Worm (Caenorhabditis elegans): ENCODE data around the gene K09E9.4.

The K09E9.4 gene

DNA sequence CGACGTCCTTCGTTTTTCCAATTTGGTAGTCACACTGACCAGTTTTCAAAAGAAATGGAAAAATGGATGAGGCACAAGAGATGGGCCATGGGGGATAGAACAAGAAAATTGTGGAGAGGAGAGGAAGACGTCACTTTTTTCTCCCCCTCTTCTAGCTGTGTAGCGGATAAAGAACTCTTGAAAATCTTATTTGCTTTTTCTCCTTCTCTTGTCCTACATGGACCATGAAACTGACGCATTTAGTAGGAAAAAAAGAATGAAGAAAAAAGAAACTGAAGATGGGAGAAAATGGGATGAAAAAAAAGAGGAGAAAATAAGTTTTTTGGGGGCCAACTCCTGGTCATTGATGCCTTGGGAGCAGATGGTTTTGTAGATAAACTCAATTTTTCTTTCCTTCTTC lies 3.7 kb upstream of the K09E9.4 start:
- TF ChIP-seq nhr-84 (tag; optimal IDR thresholded peaks at IDR 0.05) (no peak), lsy-2 (tag; optimal IDR thresholded peaks at IDR 0.05) (peak in 1 of 2 experiments; percentile 34), ceh-82 (tag; optimal IDR thresholded peaks at IDR 0.05) (peak in 1 of 3 experiments; percentile 36), swsn-7 (tag; optimal IDR thresholded peaks at IDR 0.05) (no peak), lin-14 (GFP tag; optimal IDR thresholded peaks at IDR 0.05) (peak; percentile 87), C34B4.2 (tag; optimal IDR thresholded peaks at IDR 0.05) (no peak), efl-1 (optimal IDR thresholded peaks at IDR 0.05) (no peak), efl-1 (GFP tag; optimal IDR thresholded peaks at IDR 0.05 in 1 of 2) (peak in 1 of 2 experiments; percentile 56), egl-27 (tag; optimal IDR thresholded peaks at IDR 0.05) (no peak), lir-3 (tag; optimal IDR thresholded peaks at IDR 0.05; ENCODE audit: poor library complexity) (peak; percentile 1), egl-13 (tag; optimal IDR thresholded peaks at IDR 0.05) (no peak), fkh-10 (GFP tag; optimal IDR thresholded peaks at IDR 0.05) (peak; percentile 81), nhr-85 (tag) (no peak), nhr-71 (tag; optimal IDR thresholded peaks at IDR 0.05) (peak; percentile 12), efl-3 (GFP tag; optimal IDR thresholded peaks at IDR 0.05) (no peak), nhr-237 (tag; optimal IDR thresholded peaks at IDR 0.05) (no peak), tbx-2 (tag; optimal IDR thresholded peaks at IDR 0.05) (peak; percentile 40), unc-98 (GFP tag; IDR thresholded peaks at IDR 0.05) (no peak), snu-23 (GFP tag; optimal IDR thresholded peaks at IDR 0.05) (peak; percentile 9), nhr-77 (tag; optimal IDR thresholded peaks at IDR 0.05) (no peak)

DNA sequence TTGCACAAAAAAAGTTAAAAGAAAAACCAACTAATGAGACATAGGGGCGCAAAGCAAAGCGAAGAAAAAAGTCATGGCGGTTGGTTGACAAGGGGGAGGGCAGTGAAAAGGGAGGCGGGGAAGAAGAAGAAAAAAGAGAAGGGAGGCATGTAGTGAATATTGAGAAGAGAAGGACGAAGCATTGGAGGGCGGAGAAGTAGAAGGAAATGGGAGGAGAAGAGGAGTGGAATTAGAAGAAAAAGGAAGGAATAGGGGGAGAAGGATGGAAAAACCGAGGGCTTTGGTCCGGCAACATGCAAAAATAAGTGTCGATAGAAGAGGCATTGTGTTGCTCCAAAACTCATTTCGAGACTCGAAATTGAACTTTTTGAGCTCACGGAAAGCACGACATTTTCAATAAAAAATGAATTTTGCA lies 557 bp upstream of the K09E9.4 start:
- TF ChIP-seq fkh-8 (tag; optimal IDR thresholded peaks at IDR 0.05): peak; percentile 27
- peak; percentile 1 to 15 for TF ChIP-seq efl-1 (optimal IDR thresholded peaks at IDR 0.05)
- no peak for TF ChIP-seq efl-1 (GFP tag; optimal IDR thresholded peaks at IDR 0.05 in 1 of 2)
- peak; percentile 43 for TF ChIP-seq rnt-1 (tag; optimal IDR thresholded peaks at IDR 0.05)
- peak; percentile 81 for TF ChIP-seq lin-14 (GFP tag; optimal IDR thresholded peaks at IDR 0.05)
- peak; percentile 2 to 25 for TF ChIP-seq lsy-2 (tag; optimal IDR thresholded peaks at IDR 0.05)
- no peak for TF ChIP-seq Y116A8C.19 (tag; optimal IDR thresholded peaks at IDR 0.05; ENCODE audit: borderline replicate concordance)
- TF ChIP-seq dsc-1 (tag; optimal IDR thresholded peaks at IDR 0.05): peak; percentile 19
- TF ChIP-seq mep-1 (tag; optimal IDR thresholded peaks at IDR 0.05): peak; percentile 44
- TF ChIP-seq tbx-2 (tag; optimal IDR thresholded peaks at IDR 0.05): peak; percentile 7
- no peak for TF ChIP-seq pax-3 (tag; optimal IDR thresholded peaks at IDR 0.05)
- TF ChIP-seq egl-13 (tag; optimal IDR thresholded peaks at IDR 0.05): no peak
- TF ChIP-seq tlp-1 (tag; optimal IDR thresholded peaks at IDR 0.05): no peak
- peak; percentile 24 for TF ChIP-seq nhr-47 (tag; optimal IDR thresholded peaks at IDR 0.05)
- peak; percentile 23 for TF ChIP-seq nhr-20 (tag; optimal IDR thresholded peaks at IDR 0.05)
- no peak for TF ChIP-seq zip-4 (GFP tag; optimal IDR thresholded peaks at IDR 0.05)
- peak; percentile 48 for TF ChIP-seq fkh-10 (GFP tag; optimal IDR thresholded peaks at IDR 0.05)
- TF ChIP-seq snu-23 (GFP tag; optimal IDR thresholded peaks at IDR 0.05): peak; percentile 44
- TF ChIP-seq xbp-1 (tag; optimal IDR thresholded peaks at IDR 0.05): peak; percentile 7
- TF ChIP-seq skn-1 (tag; optimal IDR thresholded peaks at IDR 0.05): peak; percentile 12
- peak in 2 of 3 experiments; percentile 45 to 69 for TF ChIP-seq ceh-82 (tag; optimal IDR thresholded peaks at IDR 0.05)
- TF ChIP-seq nhr-90 (tag; optimal IDR thresholded peaks at IDR 0.05; ENCODE audit: poor library complexity): no peak
- no peak for TF ChIP-seq C34B4.2 (tag; optimal IDR thresholded peaks at IDR 0.05)
- TF ChIP-seq lin-35 (GFP tag; optimal IDR thresholded peaks at IDR 0.05): peak in 1 of 2 experiments; percentile 1
- TF ChIP-seq nhr-71 (tag; optimal IDR thresholded peaks at IDR 0.05): peak; percentile 65
- peak; percentile 79 for TF ChIP-seq blmp-1 (tag; optimal IDR thresholded peaks at IDR 0.05)
- TF ChIP-seq swsn-7 (tag; optimal IDR thresholded peaks at IDR 0.05): peak; percentile 6
- TF ChIP-seq mdl-1 (tag; optimal IDR thresholded peaks at IDR 0.05): peak in 1 of 2 experiments; percentile 9

DNA sequence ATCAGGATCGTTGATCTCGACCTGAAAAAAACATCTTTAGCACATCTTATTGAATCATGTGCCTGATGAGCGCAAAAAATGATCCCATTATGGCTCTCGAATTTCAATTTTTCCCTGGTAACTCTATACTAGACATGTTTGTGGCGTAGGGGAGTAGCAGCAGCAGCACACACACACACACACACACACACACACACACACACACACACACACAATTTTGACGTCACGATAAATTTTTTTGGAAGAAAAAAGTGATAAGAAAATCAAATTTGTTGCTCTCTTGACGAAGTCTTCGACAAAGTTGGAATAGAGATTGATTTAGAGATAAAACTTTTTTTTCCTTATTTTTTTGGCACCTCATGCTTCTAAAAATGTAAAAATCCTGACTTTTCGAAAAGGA lies 625 bp downstream of the K09E9.4 start:
- TF ChIP-seq elt-3 (tag; optimal IDR thresholded peaks at IDR 0.05): no peak
- TF ChIP-seq isw-1 (GFP tag; IDR thresholded peaks at IDR 0.05): no peak
- no peak for TF ChIP-seq nhr-12 (tag; optimal IDR thresholded peaks at IDR 0.05)
- TF ChIP-seq lir-3 (tag; optimal IDR thresholded peaks at IDR 0.05; ENCODE audit: poor library complexity): no peak
- TF ChIP-seq ets-5 (GFP tag; IDR thresholded peaks at IDR 0.05): no peak
- TF ChIP-seq irx-1 (tag; optimal IDR thresholded peaks at IDR 0.05): no peak
- no peak for TF ChIP-seq nhr-28 (tag; optimal IDR thresholded peaks at IDR 0.05)
- no peak for TF ChIP-seq ceh-82 (tag; optimal IDR thresholded peaks at IDR 0.05)
- no peak for TF ChIP-seq aha-1 (tag; optimal IDR thresholded peaks at IDR 0.05)
- no peak for TF ChIP-seq blmp-1 (tag; optimal IDR thresholded peaks at IDR 0.05)
- TF ChIP-seq nhr-19 (GFP tag; conservative IDR thresholded peaks at IDR 0.05): 0 out of 2 replicates have a peak, but pooled peaks have one; percentile 4
- TF ChIP-seq hlh-17 (GFP tag; optimal IDR thresholded peaks at IDR 0.05; ENCODE audit: borderline replicate concordance): no peak
- TF ChIP-seq sptf-1 (tag; optimal IDR thresholded peaks at IDR 0.05): no peak
- no peak for TF ChIP-seq F16B12.6 (tag; optimal IDR thresholded peaks at IDR 0.05)
- TF ChIP-seq sup-37 (GFP tag; optimal IDR thresholded peaks at IDR 0.05): no peak
- TF ChIP-seq unc-130 (tag; optimal IDR thresholded peaks at IDR 0.05): no peak
- TF ChIP-seq fkh-8 (tag; optimal IDR thresholded peaks at IDR 0.05): peak; percentile 6
- no peak for TF ChIP-seq snpc-4 (tag; optimal IDR thresholded peaks at IDR 0.05)
